Worm (Caenorhabditis elegans): ENCODE data around the gene F55A11.1.

- TF ChIP-seq pha-4 (tag; optimal IDR thresholded peaks at IDR 0.05) (no peak), nhr-12 (tag; optimal IDR thresholded peaks at IDR 0.05) (no peak), zag-1 (tag; optimal IDR thresholded peaks at IDR 0.05) (no peak), skn-1 (tag; optimal IDR thresholded peaks at IDR 0.05) (no peak), lsy-12 (tag; optimal IDR thresholded peaks at IDR 0.05) (no peak), nhr-43 (tag; optimal IDR thresholded peaks at IDR 0.05; ENCODE audit: poor library complexity, severe bottlenecking) (no peak)
These were observed 23.1 kb upstream of the F55A11.1 start, which contains the start of gene F55A11.7 for ce11 chrV:11787258-11787657.

Data from whole organism, L3 larva.